Worm (Caenorhabditis elegans): ENCODE measurements around the gene M03B6.5.

DNA sequence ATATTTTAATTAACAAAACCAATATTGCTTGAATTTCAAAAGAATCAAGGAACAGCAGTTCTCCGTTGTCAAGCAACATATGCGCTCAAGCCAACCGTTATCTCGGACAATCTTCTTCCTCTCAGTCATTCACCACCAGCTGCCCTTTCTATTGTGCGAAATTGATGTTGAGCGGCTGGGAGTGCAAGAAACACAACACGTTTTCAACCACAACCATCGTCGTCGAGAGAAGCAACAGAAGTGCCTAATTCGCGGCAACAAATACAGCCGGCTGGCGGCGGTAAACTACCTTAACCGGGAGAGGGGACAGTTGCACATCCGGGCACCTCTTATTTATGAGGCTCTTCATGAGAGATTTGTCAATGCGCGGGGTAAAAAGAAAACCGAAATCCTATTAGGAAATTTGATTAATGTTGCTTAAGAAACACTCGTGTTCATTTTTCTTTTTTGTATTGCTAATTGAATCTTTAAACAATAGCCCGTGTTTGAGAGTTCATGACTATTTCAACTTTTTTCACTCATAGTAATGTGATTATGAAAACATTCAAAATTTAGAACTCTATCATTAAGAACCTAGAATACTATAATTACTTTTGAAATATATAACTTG lies 38.1 kb downstream of the M03B6.5 start:
- TF ChIP-seq med-1 (GFP tag; optimal IDR thresholded peaks at IDR 0.05; ENCODE audit: insufficient read depth) (no peak), ztf-23 (GFP tag; IDR thresholded peaks at IDR 0.05) (no peak), klf-2 (GFP tag; conservative IDR thresholded peaks at IDR 0.05) (no peak), cog-1 (tag; optimal IDR thresholded peaks at IDR 0.05) (no peak), ztf-29 (GFP tag; IDR thresholded peaks at IDR 0.05) (no peak), flt-1 (GFP tag; IDR thresholded peaks at IDR 0.05) (no peak), T22C8.4 (GFP tag; IDR thresholded peaks at IDR 0.05) (no peak)

All from whole organism, midembryonic.